Worm (Caenorhabditis elegans) whole organism, young adult: Measurements from ENCODE around the gene cab-1.

ENCODE experiments used
- B0261.1 ChIP-seq: sonication (generic microtip); optimal IDR thresholded peaks from 2 replicates; lab custom pipeline; 2016; ENCODE audit warnings: mild to moderate bottlenecking, missing genetic modification characterization, moderate library complexity, missing compliant biosample characterization
- B0336.3 ChIP-seq: fragments of 200-800 bp; sonication (Bioruptor generic); IDR thresholded peaks from 2 replicates; pipeline ENCODE4 v1.3.6; 2022; ENCODE audit warnings: missing genetic modification characterization, missing compliant biosample characterization
- C06A6.2 ChIP-seq: fragments of 200-800 bp; sonication (Bioruptor generic); conservative IDR thresholded peaks from 2 replicates; pipeline ENCODE4 v1.3.6; 2022; ENCODE audit warnings: missing genetic modification characterization, missing compliant biosample characterization
- C17E4.6 ChIP-seq: fragments of 200-800 bp; sonication (Bioruptor generic); IDR thresholded peaks from 2 replicates; pipeline ENCODE4 v1.3.6; 2022; ENCODE audit warnings: missing genetic modification reagents, missing genetic modification characterization, missing compliant biosample characterization
- F23B12.7 ChIP-seq: sonication (generic microtip); optimal IDR thresholded peaks from 2 replicates; lab custom pipeline; 2017; ENCODE audit warnings: missing genetic modification characterization, mild to moderate bottlenecking, missing compliant biosample characterization, antibody characterized with exemption, moderate library complexity; ENCODE audit not compliant: insufficient read depth
- F49E8.2 ChIP-seq: sonication (generic microtip); optimal IDR thresholded peaks from 3 replicates; lab custom pipeline; 2017; ENCODE audit warnings: missing genetic modification characterization, mild to moderate bottlenecking, missing compliant biosample characterization, antibody characterized with exemption, moderate library complexity; ENCODE audit not compliant: insufficient read depth
- K11D2.4 ChIP-seq: fragments of 200-800 bp; sonication (Bioruptor generic); IDR thresholded peaks from 2 replicates; pipeline ENCODE4 v1.3.6; 2022; ENCODE audit warnings: missing genetic modification reagents, missing genetic modification characterization, missing compliant biosample characterization
- T07F8.4 ChIP-seq: sonication (generic microtip); optimal IDR thresholded peaks from 2 replicates; lab custom pipeline; 2016; ENCODE audit warnings: mild to moderate bottlenecking, missing genetic modification characterization, moderate library complexity, missing compliant biosample characterization
- T26A5.8 ChIP-seq: sonication (generic microtip); optimal IDR thresholded peaks from 2 replicates; lab custom pipeline; 2016; ENCODE audit warnings: missing genetic modification characterization, missing compliant biosample characterization
- ama-1 ChIP-seq, 3 experiments: fragments of 150-350 bp in 1 of 3; sonication (generic microtip) in 2 of 3; optimal IDR thresholded peaks; 2 replicates each; lab custom pipeline; 2014 to 2018; ENCODE audit warnings: missing biosample characterization in 2 of 3, missing genetic modification characterization in 2 of 3, missing genetic modification reagents in 2 of 3
- aptf-2 ChIP-seq: fragments of 200-800 bp; sonication (Bioruptor generic); conservative IDR thresholded peaks from 2 replicates; pipeline ENCODE4 v1.3.6; 2022; ENCODE audit warnings: missing genetic modification reagents, missing genetic modification characterization, missing compliant biosample characterization
- atf-7 ChIP-seq: sonication (generic microtip); optimal IDR thresholded peaks from 2 replicates; lab custom pipeline; 2017; ENCODE audit warnings: mild to moderate bottlenecking, missing genetic modification characterization, missing compliant biosample characterization
- attf-3 ChIP-seq: fragments of 200-800 bp; sonication (Bioruptor generic); conservative IDR thresholded peaks from 2 replicates; pipeline ENCODE4 v1.3.6; 2022; ENCODE audit warnings: missing genetic modification reagents, missing genetic modification characterization, missing compliant biosample characterization
- bed-2 ChIP-seq: fragments of 200-800 bp; sonication (Bioruptor generic); IDR thresholded peaks from 2 replicates; pipeline ENCODE4 v1.3.6; 2022; ENCODE audit warnings: missing genetic modification reagents, missing genetic modification characterization, missing compliant biosample characterization
- cebp-1 ChIP-seq, 2 experiments: fragments of 200-800 bp in 1 of 2; sonication (Bioruptor generic) in 1 of 2; sonication (generic microtip) in 1 of 2; IDR thresholded peaks in 1 of 2; optimal IDR thresholded peaks in 1 of 2; 2 replicates each; pipeline versions ENCODE4 v1.3.6 to Lab custom; 2017 to 2022; ENCODE audit warnings: missing compliant biosample characterization in 2 of 2, missing genetic modification characterization in 2 of 2, mild to moderate bottlenecking in 1 of 2, missing genetic modification reagents in 1 of 2, moderate library complexity in 1 of 2
- chd-7 ChIP-seq: sonication (generic microtip); optimal IDR thresholded peaks from 2 replicates; lab custom pipeline; 2016; ENCODE audit warnings: mild to moderate bottlenecking, missing genetic modification characterization, moderate library complexity, missing compliant biosample characterization
- die-1 ChIP-seq: sonication (generic microtip); optimal IDR thresholded peaks from 2 replicates; lab custom pipeline; 2016; ENCODE audit warnings: missing genotype, mild to moderate bottlenecking, missing genetic modification characterization, missing compliant biosample characterization
- ets-4 ChIP-seq: fragments of 200-800 bp; sonication (Bioruptor generic); optimal IDR thresholded peaks from 2 replicates; lab custom pipeline; 2018; ENCODE audit warnings: mild to moderate bottlenecking, missing genetic modification characterization, missing compliant biosample characterization
- gei-17 ChIP-seq: fragments of 200-800 bp; sonication (Bioruptor generic); optimal IDR thresholded peaks from 2 replicates; lab custom pipeline; 2018; ENCODE audit warnings: mild to moderate bottlenecking, missing genetic modification characterization, missing compliant biosample characterization
- hlh-12 ChIP-seq: sonication (generic microtip); optimal IDR thresholded peaks from 2 replicates; lab custom pipeline; 2016; ENCODE audit warnings: missing genetic modification characterization, missing compliant biosample characterization
- hlh-26 ChIP-seq: fragments of 200-800 bp; sonication (Bioruptor generic); conservative IDR thresholded peaks from 2 replicates; pipeline ENCODE4 v1.3.6; 2022; ENCODE audit warnings: missing genetic modification reagents, missing genetic modification characterization, missing compliant biosample characterization
- hmg-20 ChIP-seq: fragments of 200-800 bp; sonication (Bioruptor generic); IDR thresholded peaks from 2 replicates; pipeline ENCODE4 v1.3.6; 2022; ENCODE audit warnings: missing genetic modification reagents, missing genetic modification characterization, missing compliant biosample characterization
- hrde-1 ChIP-seq: sonication (generic microtip); optimal IDR thresholded peaks from 2 replicates; lab custom pipeline; 2016; ENCODE audit warnings: missing genetic modification characterization, mild to moderate bottlenecking, missing compliant biosample characterization, moderate library complexity, missing genotype, missing genetic modification reagents, borderline replicate concordance
- lag-1 ChIP-seq: fragments of 200-800 bp; sonication (Bioruptor generic); IDR thresholded peaks from 2 replicates; pipeline ENCODE4 v1.3.6; 2022; ENCODE audit warnings: missing genetic modification reagents, missing genetic modification characterization, missing compliant biosample characterization
- let-526 ChIP-seq: fragments of 200-800 bp; sonication (Bioruptor generic); IDR thresholded peaks from 2 replicates; pipeline ENCODE4 v1.3.6; 2022; ENCODE audit warnings: missing genetic modification reagents, missing genetic modification characterization, missing compliant biosample characterization
- let-607 ChIP-seq, 2 experiments: fragments of 200-800 bp in 1 of 2; sonication (Bioruptor generic) in 1 of 2; sonication (generic microtip) in 1 of 2; optimal IDR thresholded peaks; 2 replicates each; lab custom pipeline; 2016 to 2018; ENCODE audit warnings: mild to moderate bottlenecking in 2 of 2, missing compliant biosample characterization in 2 of 2, missing genetic modification characterization in 2 of 2, moderate library complexity in 2 of 2, missing genotype in 1 of 2
- lin-26 ChIP-seq: fragments of 200-800 bp; sonication (Bioruptor generic); IDR thresholded peaks from 2 replicates; pipeline ENCODE4 v1.3.6; 2022; ENCODE audit warnings: missing genetic modification reagents, missing genetic modification characterization, missing compliant biosample characterization
- lir-1 ChIP-seq: fragments of 200-800 bp; sonication (Bioruptor generic); conservative IDR thresholded peaks from 2 replicates; pipeline ENCODE4 v1.3.6; 2022; ENCODE audit warnings: missing genetic modification reagents, missing genetic modification characterization, missing compliant biosample characterization
- madf-10 ChIP-seq: sonication (generic microtip); optimal IDR thresholded peaks from 2 replicates; lab custom pipeline; 2016; ENCODE audit warnings: mild to moderate bottlenecking, missing genetic modification characterization, missing compliant biosample characterization
- mes-4 ChIP-seq: sonication (generic microtip); optimal IDR thresholded peaks from 2 replicates; lab custom pipeline; 2016; ENCODE audit warnings: missing genotype, missing genetic modification characterization, missing compliant biosample characterization
- mxl-1 ChIP-seq: sonication (generic microtip); optimal IDR thresholded peaks from 2 replicates; lab custom pipeline; 2016; ENCODE audit warnings: missing genetic modification characterization, missing compliant biosample characterization
- nfya-1 ChIP-seq: sonication (generic microtip); optimal IDR thresholded peaks from 2 replicates; lab custom pipeline; 2017; ENCODE audit warnings: antibody characterized with exemption, missing compliant biosample characterization, missing genetic modification characterization, borderline replicate concordance; ENCODE audit not compliant: insufficient read depth
- nfya-2 ChIP-seq: fragments of 200-800 bp; sonication (Bioruptor generic); IDR thresholded peaks from 2 replicates; pipeline ENCODE4 v1.3.6; 2022; ENCODE audit warnings: missing genetic modification reagents, missing genetic modification characterization, missing compliant biosample characterization
- nhr-120 ChIP-seq: fragments of 200-800 bp; sonication (Bioruptor generic); IDR thresholded peaks from 2 replicates; pipeline ENCODE4 v1.3.6; 2022; ENCODE audit warnings: missing genetic modification characterization, missing compliant biosample characterization
- nhr-90 ChIP-seq: sonication (generic microtip); optimal IDR thresholded peaks from 2 replicates; lab custom pipeline; 2016; ENCODE audit warnings: missing genotype, mild to moderate bottlenecking, missing genetic modification characterization, missing compliant biosample characterization
- rpc-1 ChIP-seq, 2 experiments: fragments of 150-350 bp in 1 of 2; sonication (generic microtip) in 1 of 2; optimal IDR thresholded peaks; 2 replicates each; lab custom pipeline; 2014 to 2018; ENCODE audit warnings: missing biosample characterization in 1 of 2, missing genetic modification characterization in 1 of 2, missing genetic modification reagents in 1 of 2, missing genotype in 1 of 2
- sdz-38 ChIP-seq: sonication (generic microtip); optimal IDR thresholded peaks from 2 replicates; lab custom pipeline; 2016; ENCODE audit warnings: missing genotype, missing genetic modification characterization, missing compliant biosample characterization
- snpc-1.1 ChIP-seq: sonication (generic microtip); optimal IDR thresholded peaks from 2 replicates; lab custom pipeline; 2017; ENCODE audit warnings: missing genetic modification characterization, mild to moderate bottlenecking, missing compliant biosample characterization, antibody characterized with exemption, moderate library complexity, missing genotype, missing genetic modification reagents; ENCODE audit not compliant: insufficient read depth
- tbp1 ChIP-seq: fragments of 200-800 bp; sonication (Bioruptor generic); optimal IDR thresholded peaks from 2 replicates; lab custom pipeline; 2018; ENCODE audit warnings: mild to moderate bottlenecking, missing genetic modification characterization, missing compliant biosample characterization
- unc-130 ChIP-seq: sonication (generic microtip); optimal IDR thresholded peaks from 2 replicates; lab custom pipeline; 2016; ENCODE audit warnings: missing genetic modification reagents, missing genetic modification characterization, missing compliant biosample characterization
- xnd-1 ChIP-seq: sonication (generic microtip); optimal IDR thresholded peaks from 2 replicates; lab custom pipeline; 2016; ENCODE audit warnings: missing genotype, missing genetic modification reagents, missing genetic modification characterization, missing compliant biosample characterization
- ztf-18 ChIP-seq: sonication (generic microtip); optimal IDR thresholded peaks from 2 replicates; lab custom pipeline; 2016; ENCODE audit warnings: missing genotype, mild to moderate bottlenecking, missing genetic modification characterization, missing compliant biosample characterization
- ztf-25 ChIP-seq: fragments of 200-800 bp; sonication (Bioruptor generic); IDR thresholded peaks from 2 replicates; pipeline ENCODE4 v1.3.6; 2022; ENCODE audit warnings: missing genetic modification reagents, missing genetic modification characterization, missing compliant biosample characterization
- ztf-26 ChIP-seq: sonication (generic microtip); optimal IDR thresholded peaks from 2 replicates; lab custom pipeline; 2017; ENCODE audit warnings: missing genetic modification characterization, missing compliant biosample characterization
- ztf-28 ChIP-seq: fragments of 200-800 bp; sonication (Bioruptor generic); IDR thresholded peaks from 2 replicates; pipeline ENCODE4 v1.3.6; 2022; ENCODE audit warnings: missing genetic modification reagents, missing genetic modification characterization, missing compliant biosample characterization

The cab-1 gene

ce11 chrX:12171631-12172348 is 40.9 kb downstream of the cab-1 start, which contains the start of gene F57G12.1 (continued):
- TF ChIP-seq nfya-2 (GFP tag; lab: Robert Waterston, UW), result no peak
- peak; percentile 16 for TF ChIP-seq ztf-26 (tag; lab: Kevin White, UChicago)
- TF ChIP-seq rpc-1 (optimal IDR thresholded peaks at IDR 0.05; lab: Kevin White, UChicago), result no peak
- TF ChIP-seq rpc-1 (tag; optimal IDR thresholded peaks at IDR 0.05; lab: Kevin White, UChicago), result no peak
- no peak for TF ChIP-seq hlh-26
- TF ChIP-seq unc-130, result no peak
- no peak for TF ChIP-seq lag-1 (GFP tag; lab: Robert Waterston, UW)
- TF ChIP-seq C17E4.6 (GFP tag; lab: Robert Waterston, UW), result no peak
- no peak for TF ChIP-seq ets-4 (GFP tag; lab: Kevin White, UChicago)
- TF ChIP-seq C06A6.2 (GFP tag; lab: Robert Waterston, UW), result peak; percentile 48; the same call in 1 of the 2 replicates
- no peak for TF ChIP-seq nhr-90 (tag; lab: Kevin White, UChicago)
- TF ChIP-seq snpc-1.1 (tag; lab: Kevin White, UChicago), result no peak
- no peak for TF ChIP-seq T07F8.4 (tag; lab: Kevin White, UChicago)
- TF ChIP-seq let-607 (tag; optimal IDR thresholded peaks at IDR 0.05; lab: Kevin White, UChicago), result no peak
- TF ChIP-seq hlh-12 (tag; lab: Kevin White, UChicago), result no peak
- no peak for TF ChIP-seq xnd-1 (tag; lab: Kevin White, UChicago)
- TF ChIP-seq ztf-18 (tag; lab: Kevin White, UChicago), result no peak
- no peak for TF ChIP-seq lir-1
- TF ChIP-seq K11D2.4, result peak; percentile 57; the same call in 1 of the 2 replicates
- TF ChIP-seq F23B12.7 (tag; lab: Kevin White, UChicago), result peak; percentile 1
- TF ChIP-seq ama-1 (optimal IDR thresholded peaks at IDR 0.05; lab: Kevin White, UChicago), result no peak
- no peak for TF ChIP-seq ama-1 (GFP tag; optimal IDR thresholded peaks at IDR 0.05; lab: Kevin White, UChicago)
- TF ChIP-seq gei-17 (GFP tag; lab: Kevin White, UChicago), result peak; percentile 77
- no peak for TF ChIP-seq ztf-28 (GFP tag; lab: Robert Waterston, UW)
- TF ChIP-seq cebp-1 (GFP tag; IDR thresholded peaks at IDR 0.05; lab: Robert Waterston, UW), result 0 out of 2 replicates have a peak, but pooled peaks have one; percentile 14
- TF ChIP-seq cebp-1 (tag; optimal IDR thresholded peaks at IDR 0.05; lab: Kevin White, UChicago), result peak; percentile 80
- no peak for TF ChIP-seq nfya-1 (tag; lab: Kevin White, UChicago)
- TF ChIP-seq mes-4 (tag; lab: Kevin White, UChicago), result no peak
- TF ChIP-seq nhr-120 (GFP tag; lab: Robert Waterston, UW), result no peak
- no peak for TF ChIP-seq hrde-1 (tag; lab: Kevin White, UChicago)
- TF ChIP-seq mxl-1 (tag; lab: Kevin White, UChicago), result no peak
- TF ChIP-seq lin-26 (GFP tag; lab: Robert Waterston, UW), result no peak
- TF ChIP-seq attf-3 (GFP tag; lab: Robert Waterston, UW), result no peak
- TF ChIP-seq B0336.3, result peak; percentile 58; the same call in 1 of the 2 replicates
- TF ChIP-seq sdz-38 (tag; lab: Kevin White, UChicago), result peak; percentile 38
- peak; percentile 46 for TF ChIP-seq tbp1
- TF ChIP-seq aptf-2 (GFP tag; lab: Robert Waterston, UW), result no peak
- peak; percentile 0 for TF ChIP-seq B0261.1 (tag; lab: Kevin White, UChicago)
- TF ChIP-seq chd-7, result peak; percentile 76
- TF ChIP-seq atf-7 (tag; lab: Kevin White, UChicago), result no peak
- no peak for TF ChIP-seq hmg-20
- no peak for TF ChIP-seq F49E8.2 (tag; lab: Kevin White, UChicago)
- no peak for TF ChIP-seq T26A5.8 (tag; lab: Kevin White, UChicago)
- no peak for TF ChIP-seq ztf-25 (GFP tag; lab: Robert Waterston, UW)
- TF ChIP-seq let-526 (GFP tag; lab: Robert Waterston, UW), result no peak
- TF ChIP-seq madf-10, result no peak
- TF ChIP-seq die-1 (tag; lab: Kevin White, UChicago), result peak; percentile 37
- TF ChIP-seq bed-2 (GFP tag; lab: Robert Waterston, UW), result no peak
